Worm (Caenorhabditis elegans) whole organism, late embryonic: ENCODE measurements around the gene pnk-4.

ENCODE experiments used
- ceh-14 ChIP-seq: sonication (generic microtip); optimal IDR thresholded peaks from 2 replicates; lab custom pipeline; 2016; ENCODE audit warnings: missing genotype, missing genetic modification characterization, missing compliant biosample characterization
- ceh-18 ChIP-seq: sonication (generic microtip); optimal IDR thresholded peaks from 2 replicates; lab custom pipeline; 2016; ENCODE audit warnings: missing genetic modification characterization, missing compliant biosample characterization
- ceh-19 ChIP-seq: fragments of 200-800 bp; sonication (Bioruptor generic); optimal IDR thresholded peaks from 2 replicates; lab custom pipeline; 2018; ENCODE audit warnings: mild to moderate bottlenecking, missing genetic modification characterization, missing compliant biosample characterization
- ceh-22 ChIP-seq: sonication (generic microtip); optimal IDR thresholded peaks from 2 replicates; lab custom pipeline; 2017; ENCODE audit warnings: missing biosample characterization, missing genetic modification characterization
- ceh-31 ChIP-seq: sonication (generic microtip); optimal IDR thresholded peaks from 2 replicates; lab custom pipeline; 2016; ENCODE audit warnings: missing genetic modification characterization, missing compliant biosample characterization
- ceh-48 ChIP-seq: sonication (generic microtip); optimal IDR thresholded peaks from 2 replicates; lab custom pipeline; 2016; ENCODE audit warnings: missing genetic modification characterization, inconsistent platforms, missing compliant biosample characterization
- dmd-4 ChIP-seq: sonication (generic microtip); optimal IDR thresholded peaks from 2 replicates; lab custom pipeline; 2016; ENCODE audit warnings: borderline replicate concordance, missing genetic modification characterization, missing compliant biosample characterization
- dve-1 ChIP-seq: sonication (generic microtip); optimal IDR thresholded peaks from 2 replicates; lab custom pipeline; 2017; ENCODE audit warnings: antibody characterized with exemption, mild to moderate bottlenecking, missing genetic modification characterization, missing compliant biosample characterization
- elt-2 ChIP-seq: sonication (generic microtip); optimal IDR thresholded peaks from 2 replicates; lab custom pipeline; 2016; ENCODE audit warnings: missing genetic modification reagents, missing genetic modification characterization, missing compliant biosample characterization
- elt-4 ChIP-seq: sonication (generic microtip); optimal IDR thresholded peaks from 2 replicates; lab custom pipeline; 2016; ENCODE audit warnings: missing genetic modification characterization, missing compliant biosample characterization
- eyg-1 ChIP-seq: sonication (generic microtip); optimal IDR thresholded peaks from 2 replicates; lab custom pipeline; 2016; ENCODE audit warnings: missing genotype, missing genetic modification characterization, missing compliant biosample characterization
- fkh-10 ChIP-seq: fragments of 150-350 bp; optimal IDR thresholded peaks from 2 replicates; lab custom pipeline; 2014; ENCODE audit warnings: missing biosample characterization, missing genetic modification reagents, missing genetic modification characterization
- fkh-6 ChIP-seq: sonication (generic microtip); optimal IDR thresholded peaks from 2 replicates; lab custom pipeline; 2016; ENCODE audit warnings: missing genetic modification characterization, missing compliant biosample characterization
- hlh-15 ChIP-seq: sonication (generic microtip); optimal IDR thresholded peaks from 2 replicates; lab custom pipeline; 2016; ENCODE audit warnings: missing genetic modification characterization, missing compliant biosample characterization
- hlh-6 ChIP-seq: sonication (generic microtip); optimal IDR thresholded peaks from 2 replicates; lab custom pipeline; 2016; ENCODE audit warnings: missing genotype, missing genetic modification characterization, missing compliant biosample characterization
- hlh-8 ChIP-seq: sonication (generic microtip); optimal IDR thresholded peaks from 2 replicates; lab custom pipeline; 2016; ENCODE audit warnings: missing genotype, missing genetic modification characterization, missing compliant biosample characterization
- lin-11 ChIP-seq: fragments of 200-800 bp; sonication (Bioruptor generic); optimal IDR thresholded peaks from 2 replicates; lab custom pipeline; 2018; ENCODE audit warnings: mild to moderate bottlenecking, missing genetic modification characterization, missing compliant biosample characterization
- madf-2 ChIP-seq: sonication (generic microtip); optimal IDR thresholded peaks from 2 replicates; lab custom pipeline; 2017; ENCODE audit warnings: missing genetic modification characterization, missing compliant biosample characterization
- mec-3 ChIP-seq: sonication (generic microtip); optimal IDR thresholded peaks from 2 replicates; lab custom pipeline; 2016; ENCODE audit warnings: borderline replicate concordance, missing genetic modification characterization, missing compliant biosample characterization
- nfya-1 ChIP-seq: sonication (generic microtip); optimal IDR thresholded peaks from 2 replicates; lab custom pipeline; 2017; ENCODE audit warnings: missing genetic modification characterization, mild to moderate bottlenecking, missing compliant biosample characterization, antibody characterized with exemption, moderate library complexity
- nhr-232 ChIP-seq: sonication (generic microtip); optimal IDR thresholded peaks from 2 replicates; lab custom pipeline; 2016; ENCODE audit warnings: missing genetic modification characterization, missing compliant biosample characterization
- pat-9 ChIP-seq: fragments of 200-800 bp; sonication (Bioruptor generic); optimal IDR thresholded peaks from 2 replicates; lab custom pipeline; 2018; ENCODE audit warnings: mild to moderate bottlenecking, missing genetic modification characterization, moderate library complexity, missing compliant biosample characterization
- pha-2 ChIP-seq: sonication (generic microtip); optimal IDR thresholded peaks from 2 replicates; lab custom pipeline; 2017; ENCODE audit warnings: mild to moderate bottlenecking, missing genetic modification characterization, missing compliant biosample characterization
- pqm-1 ChIP-seq: sonication (generic microtip); optimal IDR thresholded peaks from 2 replicates; lab custom pipeline; 2016; ENCODE audit warnings: missing genetic modification characterization, missing compliant biosample characterization
- ref-2 ChIP-seq: sonication (generic microtip); optimal IDR thresholded peaks from 2 replicates; lab custom pipeline; 2016; ENCODE audit warnings: missing genetic modification characterization, missing compliant biosample characterization
- rnt-1 ChIP-seq: sonication (generic microtip); optimal IDR thresholded peaks from 2 replicates; lab custom pipeline; 2016; ENCODE audit warnings: missing genetic modification characterization, missing compliant biosample characterization
- sdc-2 ChIP-seq: sonication (generic microtip); optimal IDR thresholded peaks from 2 replicates; lab custom pipeline; 2016; ENCODE audit warnings: missing genotype, missing genetic modification characterization, missing compliant biosample characterization
- sox-2 ChIP-seq: fragments of 200-800 bp; sonication (Bioruptor generic); IDR thresholded peaks from 2 replicates; pipeline ENCODE4 v1.3.6; 2022; ENCODE audit warnings: missing genetic modification reagents, missing genetic modification characterization, missing compliant biosample characterization
- syd-9 ChIP-seq: sonication (generic microtip); optimal IDR thresholded peaks from 2 replicates; lab custom pipeline; 2016; ENCODE audit warnings: mild to moderate bottlenecking, missing genetic modification characterization, moderate library complexity, missing compliant biosample characterization
- tbx-2 ChIP-seq: sonication (generic microtip); optimal IDR thresholded peaks from 2 replicates; lab custom pipeline; 2016; ENCODE audit warnings: missing genetic modification characterization, missing compliant biosample characterization
- unc-3 ChIP-seq, 2 experiments: fragments of 200-800 bp in 1 of 2; sonication (Bioruptor generic) in 1 of 2; sonication (generic microtip) in 1 of 2; conservative IDR thresholded peaks in 1 of 2; optimal IDR thresholded peaks in 1 of 2; 2 replicates each; pipeline versions ENCODE4 v1.3.6 to Lab custom; 2016 to 2022; ENCODE audit warnings: missing compliant biosample characterization in 2 of 2, missing genetic modification characterization in 2 of 2, missing genetic modification reagents in 1 of 2
- unc-42 ChIP-seq: sonication (generic microtip); optimal IDR thresholded peaks from 2 replicates; lab custom pipeline; 2016; ENCODE audit warnings: missing genotype, missing genetic modification characterization, missing compliant biosample characterization
- unc-55 ChIP-seq: sonication (generic microtip); optimal IDR thresholded peaks from 2 replicates; lab custom pipeline; 2017; ENCODE audit warnings: missing biosample characterization, missing genetic modification reagents, missing genetic modification characterization
- unc-86 ChIP-seq: sonication (generic microtip); optimal IDR thresholded peaks from 2 replicates; lab custom pipeline; 2016; ENCODE audit warnings: missing genetic modification characterization, missing compliant biosample characterization
- zip-5 ChIP-seq: sonication (generic microtip); optimal IDR thresholded peaks from 2 replicates; lab custom pipeline; 2016; ENCODE audit warnings: missing genetic modification characterization, missing compliant biosample characterization
- ztf-16 ChIP-seq: sonication (generic microtip); optimal IDR thresholded peaks from 2 replicates; lab custom pipeline; 2017; ENCODE audit warnings: missing genetic modification characterization, missing compliant biosample characterization

The pnk-4 gene

DNA sequence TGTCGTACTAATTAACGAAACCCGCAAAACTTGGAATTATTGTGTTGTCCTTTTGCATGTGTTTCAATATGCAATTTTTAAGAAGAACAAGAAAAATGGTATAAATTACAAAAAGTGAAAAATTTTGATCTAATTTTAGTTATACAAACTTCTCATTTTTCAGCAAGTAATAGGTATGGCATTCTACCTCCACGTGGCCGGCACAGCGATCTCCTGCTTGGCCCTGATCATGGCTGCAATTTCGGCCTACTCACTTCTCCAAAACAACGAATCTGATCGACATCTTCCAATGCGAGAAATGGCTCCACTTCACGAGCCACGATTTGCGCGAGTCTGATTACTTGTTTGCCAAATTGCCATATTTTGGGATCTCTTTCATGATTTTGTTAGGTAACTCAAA is 13.7 kb upstream of the pnk-4 start:
- no peak for TF ChIP-seq pat-9 (tag; lab: Kevin White, UChicago)
- TF ChIP-seq fkh-6 (tag; lab: Kevin White, UChicago) = no peak
- no peak for TF ChIP-seq elt-4 (tag; lab: Kevin White, UChicago)
- no peak for TF ChIP-seq unc-55
- no peak for TF ChIP-seq elt-2 (tag; lab: Kevin White, UChicago)
- no peak for TF ChIP-seq unc-42 (tag; lab: Kevin White, UChicago)
- no peak for TF ChIP-seq ceh-48
- no peak for TF ChIP-seq nhr-232 (tag; lab: Kevin White, UChicago)
- no peak for TF ChIP-seq eyg-1 (tag; lab: Kevin White, UChicago)
- TF ChIP-seq syd-9 (tag; lab: Kevin White, UChicago) = no peak
- no peak for TF ChIP-seq dmd-4 (tag; lab: Kevin White, UChicago)
- TF ChIP-seq nfya-1 (tag; lab: Kevin White, UChicago) = no peak
- no peak for TF ChIP-seq fkh-10 (GFP tag; lab: Kevin White, UChicago)
- TF ChIP-seq pha-2 (tag; lab: Kevin White, UChicago) = no peak
- TF ChIP-seq zip-5 (tag; lab: Kevin White, UChicago) = no peak
- no peak for TF ChIP-seq hlh-8
- TF ChIP-seq madf-2 = no peak

- TF ChIP-seq syd-9 (tag; lab: Kevin White, UChicago) (no peak), tbx-2 (tag; lab: Kevin White, UChicago) (no peak), rnt-1 (tag; lab: Kevin White, UChicago) (no peak), unc-3 (GFP tag; conservative IDR thresholded peaks at IDR 0.05; lab: Robert Waterston, UW) (no peak), unc-3 (tag; optimal IDR thresholded peaks at IDR 0.05; lab: Kevin White, UChicago) (no peak), mec-3 (tag; lab: Kevin White, UChicago) (no peak), lin-11 (tag; lab: Kevin White, UChicago) (no peak), hlh-15 (tag; lab: Kevin White, UChicago) (no peak), elt-2 (tag; lab: Kevin White, UChicago) (no peak), pha-2 (tag; lab: Kevin White, UChicago) (no peak), unc-86 (tag; lab: Kevin White, UChicago) (no peak), sox-2 (GFP tag; lab: Robert Waterston, UW) (no peak)
Observed at ce11 chrX:5075538-5075937, 12.1 kb upstream of the pnk-4 start.

DNA sequence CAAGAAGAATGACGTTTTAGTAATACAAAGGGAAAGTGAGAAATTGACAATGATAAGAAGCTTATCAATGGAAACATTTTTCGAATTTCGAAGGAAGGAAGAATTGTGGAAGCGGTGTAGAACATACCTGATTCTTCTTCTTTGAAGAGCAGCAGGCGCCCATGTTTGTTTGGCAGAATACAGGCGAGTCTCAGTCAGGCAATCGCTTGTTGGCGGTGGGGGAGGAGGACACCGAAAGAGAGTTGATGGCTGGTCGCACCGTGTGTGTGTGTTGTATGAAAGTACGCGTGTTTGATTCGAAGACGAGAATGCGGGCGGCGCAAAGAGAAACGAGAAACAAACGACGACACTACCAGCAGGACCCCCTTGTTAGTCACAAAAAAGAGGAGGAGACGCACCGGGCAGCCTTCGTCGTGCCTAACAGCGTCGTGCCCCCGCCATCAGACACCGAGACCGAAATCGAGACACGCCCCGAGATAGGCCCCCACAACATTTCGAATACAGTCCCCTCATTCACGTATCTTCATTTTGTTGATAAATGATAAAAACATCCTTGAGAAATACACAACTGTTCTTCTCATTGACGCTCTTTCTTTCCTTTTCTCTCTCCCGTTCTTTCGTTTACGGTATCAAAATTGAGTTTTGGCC is 9.8 kb upstream of the pnk-4 start, which contains the start of gene cal-5:
Gene cal-5, minus strand, starts transcription at position 266 of the 648 bp plus-strand sequence.
- TF ChIP-seq tbx-2 (tag; lab: Kevin White, UChicago) (peak; percentile 27), ref-2 (tag; lab: Kevin White, UChicago) (peak; percentile 43), dve-1 (no peak), ceh-19 (no peak), dmd-4 (tag; lab: Kevin White, UChicago) (peak; percentile 6), ztf-16 (no peak), ceh-18 (peak; percentile 8), pqm-1 (tag; lab: Kevin White, UChicago) (peak; percentile 43), nhr-232 (tag; lab: Kevin White, UChicago) (no peak), sdc-2 (tag; lab: Kevin White, UChicago) (peak; percentile 42), ceh-14 (no peak), ceh-22 (tag; lab: Kevin White, UChicago) (no peak), hlh-6 (tag; lab: Kevin White, UChicago) (peak; percentile 71), elt-2 (tag; lab: Kevin White, UChicago) (peak; percentile 13), ceh-31 (tag; lab: Kevin White, UChicago) (no peak)
